Fruit fly (Drosophila melanogaster) whole organism, wandering third instar larva: ENCODE measurements around the gene ph-d.

Source experiments
- Abd-B ChIP-seq: fragments of >200 bp; optimal IDR thresholded peaks from 2 replicates; lab custom pipeline; 2017; ENCODE audit warnings: missing biosample characterization, missing genetic modification characterization
- CG32264 ChIP-seq: fragments of 200-800 bp; sonication (Bioruptor generic); optimal IDR thresholded peaks from 2 replicates; lab custom pipeline; 2016; ENCODE audit warnings: missing biosample characterization, missing genetic modification characterization
- CG9705 ChIP-seq: fragments of 200-800 bp; sonication (Bioruptor generic); optimal IDR thresholded peaks from 2 replicates; lab custom pipeline; 2018; ENCODE audit warnings: missing biosample characterization, mild to moderate bottlenecking, missing genetic modification characterization
- CrebA ChIP-seq: fragments of 200-800 bp; sonication (Bioruptor generic); optimal IDR thresholded peaks from 2 replicates; lab custom pipeline; 2016; ENCODE audit warnings: missing biosample characterization, mild to moderate bottlenecking, missing genetic modification characterization, borderline replicate concordance
- Dfd ChIP-seq: fragments of >200 bp; optimal IDR thresholded peaks from 2 replicates; lab custom pipeline; 2017; ENCODE audit warnings: missing biosample characterization, missing genetic modification characterization
- Dif ChIP-seq: fragments of 200-275, 200-300 bp; sonication (Bioruptor generic); optimal IDR thresholded peaks from 2 replicates; lab custom pipeline; 2018; ENCODE audit warnings: missing biosample characterization, missing genetic modification characterization; ENCODE audit not compliant: partially characterized antibody
- GATAd ChIP-seq: sonication (Bioruptor generic); optimal IDR thresholded peaks from 2 replicates; lab custom pipeline; 2016; ENCODE audit warnings: missing biosample characterization, missing genetic modification characterization
- HLH106 ChIP-seq: fragments of 200-800 bp; optimal IDR thresholded peaks from 3 replicates; lab custom pipeline; 2019; ENCODE audit warnings: missing biosample characterization, mild to moderate bottlenecking, missing genetic modification characterization, moderate library complexity
- Hnf4 ChIP-seq: fragments of 200-800 bp; sonication (Bioruptor generic); optimal IDR thresholded peaks from 2 replicates; lab custom pipeline; 2016; ENCODE audit warnings: missing biosample characterization, mild to moderate bottlenecking, missing genetic modification characterization
- Hr78 ChIP-seq: fragments of >200 bp; optimal IDR thresholded peaks from 2 replicates; lab custom pipeline; 2017; ENCODE audit warnings: missing biosample characterization, missing genetic modification characterization
- Hr83 ChIP-seq: fragments of 200-300 bp; sonication (Bioruptor generic); optimal IDR thresholded peaks from 2 replicates; lab custom pipeline; 2016; ENCODE audit warnings: missing biosample characterization, mild to moderate bottlenecking, missing genetic modification characterization, moderate library complexity; ENCODE audit not compliant: poor library complexity, severe bottlenecking
- Jra ChIP-seq: sonication (Bioruptor generic); optimal IDR thresholded peaks from 2 replicates; lab custom pipeline; 2016; ENCODE audit warnings: missing biosample characterization, missing genetic modification characterization
- Mio ChIP-seq: sonication (Bioruptor generic); optimal IDR thresholded peaks from 2 replicates; lab custom pipeline; 2016; ENCODE audit warnings: missing biosample characterization, missing genetic modification characterization
- Myc ChIP-seq: fragments of >200 bp; optimal IDR thresholded peaks from 2 replicates; lab custom pipeline; 2017
- N ChIP-seq: fragments of >200 bp; optimal IDR thresholded peaks from 2 replicates; lab custom pipeline; 2018; ENCODE audit warnings: missing biosample characterization, missing external identifiers, missing genetic modification characterization
- OdsH ChIP-seq: fragments of 200-800 bp; sonication (Bioruptor generic); optimal IDR thresholded peaks from 2 replicates; lab custom pipeline; 2016; ENCODE audit warnings: missing biosample characterization, mild to moderate bottlenecking, missing genetic modification characterization
- Rel ChIP-seq, 2 experiments: fragments of 200-800 bp; sonication (Bioruptor generic) in 1 of 2; optimal IDR thresholded peaks; 2 replicates in 1 of 2; 3 replicates in 1 of 2; lab custom pipeline; 2016 to 2019; ENCODE audit warnings: mild to moderate bottlenecking in 2 of 2, missing biosample characterization in 2 of 2, missing genetic modification characterization in 2 of 2, moderate library complexity in 1 of 2
- Sp1 ChIP-seq: fragments of 200-800 bp; sonication (Bioruptor generic); optimal IDR thresholded peaks from 3 replicates; lab custom pipeline; 2019; ENCODE audit warnings: missing biosample characterization, mild to moderate bottlenecking, missing genetic modification characterization, moderate library complexity
- Vsx2 ChIP-seq: fragments of 200-300, 225-300 bp; sonication (Bioruptor generic); optimal IDR thresholded peaks from 2 replicates; lab custom pipeline; 2018; ENCODE audit warnings: missing biosample characterization, missing genetic modification characterization; ENCODE audit not compliant: partially characterized antibody
- br ChIP-seq: fragments of 200-800 bp; sonication (Bioruptor generic); optimal IDR thresholded peaks from 2 replicates; lab custom pipeline; 2016; ENCODE audit warnings: missing biosample characterization, missing genetic modification characterization
- brk ChIP-seq: fragments of 200-800 bp; sonication (Bioruptor generic); optimal IDR thresholded peaks from 2 replicates; lab custom pipeline; 2016; ENCODE audit warnings: missing biosample characterization, mild to moderate bottlenecking, missing genetic modification characterization
- dl ChIP-seq, 2 experiments: fragments of 175-275, 200-275 bp in 1 of 2; fragments of 200-275 bp in 1 of 2; sonication (Bioruptor generic); optimal IDR thresholded peaks; lab custom pipeline; 2018; ENCODE audit warnings: mild to moderate bottlenecking in 2 of 2, missing biosample characterization in 2 of 2, missing genetic modification characterization in 2 of 2, moderate library complexity in 2 of 2; ENCODE audit not compliant: partially characterized antibody in 2 of 2, insufficient read depth in 1 of 2
- dmrt93B ChIP-seq: fragments of 200-800 bp; sonication (Bioruptor generic); optimal IDR thresholded peaks from 2 replicates; lab custom pipeline; 2018; ENCODE audit warnings: missing biosample characterization, mild to moderate bottlenecking, missing genetic modification characterization
- dsf ChIP-seq: sonication (Bioruptor generic); optimal IDR thresholded peaks from 2 replicates; lab custom pipeline; 2016; ENCODE audit warnings: missing biosample characterization, missing genetic modification characterization, borderline replicate concordance
- ey ChIP-seq: fragments of 200-800 bp; sonication (Bioruptor generic); optimal IDR thresholded peaks from 2 replicates; lab custom pipeline; 2016; ENCODE audit warnings: missing biosample characterization, missing genetic modification characterization
- foxo ChIP-seq, 2 experiments: fragments of 200-800 bp; sonication (Bioruptor generic); optimal IDR thresholded peaks; 2 replicates in 1 of 2; 3 replicates in 1 of 2; lab custom pipeline; 2016 to 2017; ENCODE audit warnings: missing biosample characterization in 2 of 2, missing genetic modification characterization in 2 of 2
- fru ChIP-seq: fragments of 200-800 bp; sonication (Bioruptor generic); optimal IDR thresholded peaks from 3 replicates; lab custom pipeline; 2016; ENCODE audit warnings: missing biosample characterization, mild to moderate bottlenecking, missing genetic modification characterization
- h ChIP-seq: fragments of 200-800 bp; sonication (Bioruptor generic); optimal IDR thresholded peaks from 3 replicates; lab custom pipeline; 2016; ENCODE audit warnings: missing biosample characterization, mild to moderate bottlenecking, missing genetic modification characterization
- jim ChIP-seq: fragments of 175-275, 200-325 bp; sonication (Bioruptor generic); optimal IDR thresholded peaks from 2 replicates; lab custom pipeline; 2016; ENCODE audit warnings: missing biosample characterization, mild to moderate bottlenecking, missing genetic modification characterization
- lola ChIP-seq: fragments of >200 bp; optimal IDR thresholded peaks from 2 replicates; lab custom pipeline; 2017; ENCODE audit warnings: missing biosample characterization, missing genetic modification characterization
- pan ChIP-seq: fragments of >200 bp; optimal IDR thresholded peaks from 2 replicates; lab custom pipeline; 2017
- psq ChIP-seq: fragments of 200-800 bp; sonication (Bioruptor generic); optimal IDR thresholded peaks from 3 replicates; lab custom pipeline; 2017; ENCODE audit warnings: missing biosample characterization, mild to moderate bottlenecking, missing genetic modification characterization, moderate library complexity
- rgr ChIP-seq: fragments of 200-800 bp; sonication (Bioruptor generic); optimal IDR thresholded peaks from 3 replicates; lab custom pipeline; 2016; ENCODE audit warnings: missing biosample characterization, mild to moderate bottlenecking, missing genetic modification characterization
- sage ChIP-seq: fragments of 200-800 bp; sonication (Bioruptor generic); optimal IDR thresholded peaks from 2 replicates; lab custom pipeline; 2016; ENCODE audit warnings: missing biosample characterization, mild to moderate bottlenecking, missing genetic modification characterization
- sv ChIP-seq: fragments of 200-800 bp; sonication (Bioruptor generic); optimal IDR thresholded peaks from 3 replicates; lab custom pipeline; 2016; ENCODE audit warnings: missing biosample characterization, missing genetic modification characterization
- tai ChIP-seq: sonication (Bioruptor generic); optimal IDR thresholded peaks from 2 replicates; lab custom pipeline; 2016; ENCODE audit warnings: missing biosample characterization, missing genetic modification characterization
- usp ChIP-seq: fragments of >200 bp; optimal IDR thresholded peaks from 2 replicates; lab custom pipeline; 2017; ENCODE audit warnings: missing biosample characterization, missing genetic modification characterization
- woc ChIP-seq: sonication (Bioruptor generic); optimal IDR thresholded peaks from 2 replicates; lab custom pipeline; 2016; ENCODE audit warnings: missing biosample characterization, mild to moderate bottlenecking, missing genetic modification characterization

ph-d gene

DNA sequence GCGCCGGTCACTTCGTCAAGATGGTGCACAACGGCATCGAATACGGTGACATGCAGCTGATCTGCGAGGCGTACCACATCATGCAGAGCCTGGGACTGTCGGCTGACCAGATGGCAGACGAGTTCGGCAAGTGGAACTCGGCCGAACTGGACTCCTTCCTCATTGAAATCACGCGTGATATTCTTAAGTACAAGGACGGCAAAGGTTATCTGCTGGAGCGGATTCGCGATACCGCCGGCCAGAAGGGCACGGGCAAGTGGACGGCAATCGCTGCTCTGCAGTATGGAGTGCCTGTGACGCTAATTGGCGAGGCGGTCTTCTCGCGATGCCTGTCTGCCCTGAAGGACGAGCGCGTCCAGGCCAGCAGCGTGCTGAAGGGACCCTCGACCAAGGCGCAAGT lies 24.4 kb upstream of the ph-d start:
- TF ChIP-seq Abd-B (GFP tag; lab: Kevin White, UChicago) = no peak
- TF ChIP-seq CG32264 = no peak
- no peak for TF ChIP-seq dsf (GFP tag; lab: Kevin White, UChicago)
- no peak for TF ChIP-seq woc
- no peak for TF ChIP-seq GATAd (GFP tag; lab: Kevin White, UChicago)
- TF ChIP-seq Mio (GFP tag; lab: Kevin White, UChicago) = no peak
- TF ChIP-seq OdsH = no peak
- no peak for TF ChIP-seq Hr83 (GFP tag; lab: Kevin White, UChicago)
- no peak for TF ChIP-seq lola
- TF ChIP-seq Myc = no peak
- TF ChIP-seq Hnf4 (GFP tag; lab: Kevin White, UChicago) = no peak
- TF ChIP-seq HLH106 (tag; lab: Kevin White, UChicago) = no peak
- TF ChIP-seq tai (GFP tag; lab: Kevin White, UChicago) = no peak
- no peak for TF ChIP-seq usp (GFP tag; lab: Kevin White, UChicago)
- no peak for TF ChIP-seq dmrt93B (GFP tag; lab: Kevin White, UChicago)
- TF ChIP-seq psq = no peak
- no peak for TF ChIP-seq jim (GFP tag; lab: Kevin White, UChicago)

DNA sequence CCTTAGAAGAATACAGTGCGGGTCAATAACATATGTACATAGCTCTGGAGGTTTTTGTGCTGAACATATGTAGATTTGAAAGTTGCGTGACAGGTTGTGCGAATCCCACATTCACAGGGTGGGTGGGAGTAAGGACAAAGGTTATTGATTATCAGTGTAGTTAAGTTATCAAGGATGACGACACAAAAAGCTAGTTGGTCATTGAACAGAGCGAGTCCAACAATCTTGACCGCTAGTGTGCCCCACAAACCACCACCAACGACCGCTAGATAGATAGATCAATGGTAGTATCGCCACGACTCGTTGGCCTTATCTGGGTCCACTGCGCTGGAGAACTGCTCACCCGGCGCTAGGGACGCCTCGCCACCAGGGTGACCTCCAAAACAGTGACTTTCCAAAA lies 23.5 kb upstream of the ph-d start:
- TF ChIP-seq sage = no peak
- TF ChIP-seq Jra (GFP tag; lab: Kevin White, UChicago) = no peak
- TF ChIP-seq Dif (GFP tag; lab: Kevin White, UChicago) = no peak
- TF ChIP-seq GATAd (GFP tag; lab: Kevin White, UChicago) = no peak
- no peak for TF ChIP-seq Mio (GFP tag; lab: Kevin White, UChicago)
- no peak for TF ChIP-seq Hr83 (GFP tag; lab: Kevin White, UChicago)
- no peak for TF ChIP-seq lola
- no peak for TF ChIP-seq brk (GFP tag; lab: Kevin White, UChicago)
- no peak for TF ChIP-seq CrebA (GFP tag; lab: Kevin White, UChicago)
- no peak for TF ChIP-seq Dfd

DNA sequence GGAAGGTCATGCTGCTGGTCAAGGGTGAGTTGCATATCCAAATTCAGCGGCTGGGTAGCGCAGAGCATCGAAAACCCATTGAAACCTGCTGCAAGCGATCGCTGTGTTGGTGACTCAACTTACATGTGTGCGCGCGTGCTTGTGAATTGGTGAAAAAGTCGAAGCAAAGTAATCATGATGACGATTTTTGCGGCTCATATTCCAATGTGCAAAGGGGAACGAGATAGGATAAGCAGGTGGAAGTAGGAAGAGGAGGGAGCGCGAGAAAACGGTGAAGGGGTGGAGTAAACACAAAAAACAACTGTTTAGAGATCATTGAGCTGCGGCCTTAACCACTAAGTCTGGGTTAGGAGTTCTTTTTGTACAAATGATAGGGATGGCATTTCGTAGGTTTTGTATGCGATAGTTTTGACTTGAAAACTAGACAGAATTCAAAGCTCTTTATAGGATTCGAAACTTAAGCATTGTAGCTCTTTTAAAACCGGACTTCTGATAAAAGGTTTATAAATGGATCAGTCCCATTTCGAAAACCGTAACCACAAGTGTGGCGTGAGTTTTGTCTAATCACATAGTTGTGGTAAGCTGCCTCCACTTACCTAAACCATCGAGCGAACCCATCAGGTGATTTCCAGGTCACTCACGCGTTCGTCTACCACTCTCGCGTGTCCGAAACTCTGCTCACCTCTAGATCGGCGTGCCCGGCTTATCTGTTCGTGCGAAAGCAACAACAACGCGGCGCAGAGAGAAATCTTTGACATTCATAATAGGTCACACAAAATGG lies 22.8 kb upstream of the ph-d start:
- TF ChIP-seq br (GFP tag; lab: Kevin White, UChicago) (peak; percentile 74), HLH106 (tag; lab: Kevin White, UChicago) (peak; percentile 71), dsf (GFP tag; lab: Kevin White, UChicago) (no peak), Dfd (no peak), ey (GFP tag; lab: Kevin White, UChicago) (peak; percentile 60), woc (peak; percentile 80), fru (peak; percentile 66), Hr78 (GFP tag; lab: Kevin White, UChicago) (no peak), Sp1 (peak; percentile 65), lola (no peak), OdsH (peak; percentile 51), Vsx2 (GFP tag; lab: Kevin White, UChicago) (no peak), psq (peak; percentile 54), Hnf4 (GFP tag; lab: Kevin White, UChicago) (peak; percentile 67), GATAd (GFP tag; lab: Kevin White, UChicago) (peak; percentile 14), sage (no peak), Hr83 (GFP tag; lab: Kevin White, UChicago) (no peak), h (GFP tag; lab: Kevin White, UChicago) (peak; percentile 71), CG32264 (peak; percentile 18), dl (GFP tag; optimal IDR thresholded peaks at IDR 0.05; lab: Kevin White, UChicago; ENCODE audit: insufficient read depth in 1 of 2, partially characterized antibody in 2 of 2) (no peak), Abd-B (GFP tag; lab: Kevin White, UChicago) (no peak), tai (GFP tag; lab: Kevin White, UChicago) (no peak), sv (GFP tag; lab: Kevin White, UChicago) (peak; percentile 4), usp (GFP tag; lab: Kevin White, UChicago) (no peak), CrebA (GFP tag; lab: Kevin White, UChicago) (no peak), Jra (GFP tag; lab: Kevin White, UChicago) (peak; percentile 12), foxo (GFP tag; optimal IDR thresholded peaks at IDR 0.05; lab: Kevin White, UChicago) (peak in 1 of 2 experiments; percentile 73), pan (lab: Kevin White, UChicago) (no peak), rgr (peak; percentile 64), CG9705 (GFP tag; lab: Kevin White, UChicago) (peak; percentile 8), Mio (GFP tag; lab: Kevin White, UChicago) (no peak), Rel (GFP tag; optimal IDR thresholded peaks at IDR 0.05; lab: Kevin White, UChicago) (no peak), Rel (tag; optimal IDR thresholded peaks at IDR 0.05; lab: Kevin White, UChicago) (peak; percentile 4), brk (GFP tag; lab: Kevin White, UChicago) (no peak), N (GFP tag; lab: Kevin White, UChicago) (no peak), Dif (GFP tag; lab: Kevin White, UChicago) (no peak), Myc (no peak), dmrt93B (GFP tag; lab: Kevin White, UChicago) (peak; percentile 41), jim (GFP tag; lab: Kevin White, UChicago) (no peak)
